Worm (Caenorhabditis elegans): ENCODE data around the gene C44B12.9.

The C44B12.9 gene

DNA sequence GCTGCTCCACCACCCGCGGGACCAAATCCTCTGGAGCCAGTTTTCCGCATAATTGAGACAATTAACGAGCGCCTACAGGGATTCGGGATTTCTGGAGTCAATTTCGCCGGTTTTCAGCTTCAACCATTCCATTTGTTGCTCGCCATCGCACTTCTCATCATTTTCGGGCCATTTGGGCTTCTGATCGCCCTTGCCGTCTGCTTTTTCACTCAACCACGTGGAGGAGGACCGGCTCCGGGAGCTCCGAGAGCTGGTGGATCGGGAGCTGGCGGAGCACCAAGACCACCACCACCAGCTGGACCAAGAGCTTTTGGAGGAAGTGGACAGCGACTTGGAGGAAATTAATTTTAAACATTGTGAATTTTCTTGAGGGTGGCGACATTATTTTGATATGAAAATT lies 8.3 kb downstream of the C44B12.9 start:
- TF ChIP-seq pha-4 (tag; optimal IDR thresholded peaks at IDR 0.05) (no peak), unc-62 (GFP tag; optimal IDR thresholded peaks at IDR 0.05) (no peak), nhr-237 (tag; optimal IDR thresholded peaks at IDR 0.05) (no peak), mab-5 (tag; optimal IDR thresholded peaks at IDR 0.05) (no peak), unc-120 (tag; optimal IDR thresholded peaks at IDR 0.05; ENCODE audit: poor library complexity, severe bottlenecking) (no peak), nhr-76 (tag; optimal IDR thresholded peaks at IDR 0.05) (no peak)

DNA sequence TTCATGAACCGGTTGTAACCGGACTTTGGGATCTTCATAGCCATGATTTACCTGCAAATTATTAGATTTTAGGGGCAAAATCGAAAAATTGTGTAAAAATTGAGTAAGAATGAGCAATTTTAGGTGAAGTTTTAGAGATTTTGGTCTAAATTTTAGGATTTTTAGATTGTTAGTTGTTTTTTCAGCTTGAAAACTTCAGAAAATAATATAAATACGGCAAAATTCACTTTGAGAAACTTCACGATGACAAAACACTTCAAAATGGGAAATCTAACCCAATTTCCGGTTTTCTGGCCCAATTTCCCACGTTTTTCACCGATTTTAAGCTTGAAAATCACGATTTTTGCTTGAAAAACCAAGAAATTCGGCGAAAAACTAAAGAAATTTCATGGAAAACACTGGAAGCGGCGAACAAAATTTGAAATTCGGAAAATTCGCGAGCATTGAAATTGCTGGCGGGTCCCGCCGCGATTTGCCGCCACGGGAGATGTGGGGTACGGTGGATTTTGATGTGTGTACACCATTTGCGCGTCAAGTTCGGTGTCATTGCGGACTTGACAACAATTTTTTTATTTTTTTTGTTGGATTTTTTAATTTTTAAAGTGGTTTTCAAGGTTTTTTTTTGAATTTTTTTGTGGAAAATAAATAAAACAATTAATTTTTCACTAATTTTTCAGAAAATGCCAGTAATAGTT lies 10.4 kb downstream of the C44B12.9 start, which contains the start of the genes cct-8 and Y55F3AR.2:
Gene cct-8 (minus strand): TSS at position 51 of the 695 bp plus-strand sequence.
Gene Y55F3AR.2 (plus strand): TSS at position 672 of the 695 bp plus-strand sequence.
- peak; percentile 10 for TF ChIP-seq tbx-8 (GFP tag; optimal IDR thresholded peaks at IDR 0.05)
- TF ChIP-seq nhr-2 (tag; optimal IDR thresholded peaks at IDR 0.05) = peak; percentile 23
- peak; percentile 100 for TF ChIP-seq lsy-2 (tag; optimal IDR thresholded peaks at IDR 0.05)
- peak; percentile 85 for TF ChIP-seq sptf-1 (tag; optimal IDR thresholded peaks at IDR 0.05)
- TF ChIP-seq sem-2 (GFP tag; optimal IDR thresholded peaks at IDR 0.05) = no peak
- TF ChIP-seq mls-2 (tag; optimal IDR thresholded peaks at IDR 0.05) = peak; percentile 85
- no peak for TF ChIP-seq ceh-83 (GFP tag; optimal IDR thresholded peaks at IDR 0.05)
- TF ChIP-seq bed-3 (GFP tag; optimal IDR thresholded peaks at IDR 0.05) = peak; percentile 12
- TF ChIP-seq M03D4.4 (tag; optimal IDR thresholded peaks at IDR 0.05) = peak; percentile 63
- peak; percentile 63 for TF ChIP-seq hlh-1 (tag; optimal IDR thresholded peaks at IDR 0.05)
- TF ChIP-seq mep-1 (tag; optimal IDR thresholded peaks at IDR 0.05) = peak; percentile 90
- peak; percentile 29 for TF ChIP-seq ham-2 (GFP tag; optimal IDR thresholded peaks at IDR 0.05)
- peak; percentile 21 for TF ChIP-seq unc-120 (tag; optimal IDR thresholded peaks at IDR 0.05; ENCODE audit: poor library complexity, severe bottlenecking)
- TF ChIP-seq pha-4 (tag; optimal IDR thresholded peaks at IDR 0.05) = peak; percentile 93
- TF ChIP-seq ztf-11 (tag; optimal IDR thresholded peaks at IDR 0.05) = peak; percentile 50
- TF ChIP-seq unc-62 (GFP tag; optimal IDR thresholded peaks at IDR 0.05) = peak; percentile 58
- peak; percentile 81 for TF ChIP-seq ces-1 (GFP tag; optimal IDR thresholded peaks at IDR 0.05)
- TF ChIP-seq nhr-237 (tag; optimal IDR thresholded peaks at IDR 0.05) = peak; percentile 91
- peak; percentile 77 for TF ChIP-seq ceh-43 (GFP tag; optimal IDR thresholded peaks at IDR 0.05)
- TF ChIP-seq ceh-39 (tag; optimal IDR thresholded peaks at IDR 0.05) = peak; percentile 66
- TF ChIP-seq lin-13 (tag; optimal IDR thresholded peaks at IDR 0.05) = peak; percentile 90
- peak; percentile 71 for TF ChIP-seq cnd-1 (tag; optimal IDR thresholded peaks at IDR 0.05)
- TF ChIP-seq drap-1 (GFP tag; optimal IDR thresholded peaks at IDR 0.05) = peak; percentile 78
- no peak for TF ChIP-seq snpc-4 (tag; optimal IDR thresholded peaks at IDR 0.05)
- no peak for TF ChIP-seq zip-8 (tag; optimal IDR thresholded peaks at IDR 0.05)
- no peak for TF ChIP-seq mab-5 (tag; optimal IDR thresholded peaks at IDR 0.05)
- no peak for TF ChIP-seq nhr-28 (tag; optimal IDR thresholded peaks at IDR 0.05)

DNA sequence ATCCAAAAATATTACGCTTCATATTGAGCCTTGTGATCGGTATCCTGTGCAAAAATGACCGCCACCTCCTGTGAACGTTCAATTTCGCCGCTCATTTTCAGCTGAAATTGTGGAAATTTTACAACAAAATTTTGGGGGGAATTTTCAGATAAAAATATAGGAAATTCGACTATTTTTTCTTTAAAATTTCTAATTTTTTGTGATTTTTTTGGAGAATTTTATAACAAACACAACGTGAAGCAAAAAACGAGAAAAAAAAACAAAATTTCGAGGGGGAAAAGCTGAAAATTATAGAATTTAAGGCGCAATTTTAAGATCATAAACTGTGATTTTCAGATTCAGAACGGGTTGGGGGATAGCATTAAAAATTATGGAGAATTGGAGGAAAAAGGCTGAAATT lies 17.5 kb downstream of the C44B12.9 start, which contains the start of gene csn-4:
Gene csn-4 (minus strand): TSS at position 101 of the 400 bp plus-strand sequence.
- TF ChIP-seq snpc-4 (tag; optimal IDR thresholded peaks at IDR 0.05) (no peak), lin-32 (GFP tag; optimal IDR thresholded peaks at IDR 0.05) (no peak), lsy-2 (tag; optimal IDR thresholded peaks at IDR 0.05) (no peak), sptf-1 (tag; optimal IDR thresholded peaks at IDR 0.05) (no peak), elt-3 (tag; optimal IDR thresholded peaks at IDR 0.05) (no peak), M03D4.4 (tag; optimal IDR thresholded peaks at IDR 0.05) (no peak), pha-4 (tag; optimal IDR thresholded peaks at IDR 0.05) (no peak), mab-5 (tag; optimal IDR thresholded peaks at IDR 0.05) (no peak), nhr-2 (tag; optimal IDR thresholded peaks at IDR 0.05) (no peak), bed-3 (GFP tag; optimal IDR thresholded peaks at IDR 0.05) (no peak), ham-2 (GFP tag; optimal IDR thresholded peaks at IDR 0.05) (no peak), zip-8 (tag; optimal IDR thresholded peaks at IDR 0.05) (no peak)

DNA sequence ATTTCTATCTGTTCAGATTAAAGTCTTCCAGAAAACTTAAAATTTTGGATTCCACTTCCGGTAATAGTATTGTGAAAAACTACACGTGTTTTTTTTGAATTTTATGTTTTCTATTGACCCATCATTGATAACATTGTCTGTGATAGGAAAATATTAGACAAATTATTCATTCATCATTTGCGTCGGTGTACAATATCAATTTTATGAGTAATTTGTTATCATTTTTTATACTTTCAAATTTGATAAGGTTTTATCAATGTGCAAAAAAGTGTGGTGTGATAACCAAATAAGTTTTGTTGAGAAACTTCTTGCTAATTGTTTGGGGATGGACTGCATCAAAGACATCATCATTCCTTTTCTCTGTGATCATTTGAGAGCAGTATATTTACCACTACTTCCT lies 28.9 kb downstream of the C44B12.9 start:
- TF ChIP-seq ceh-83 (GFP tag; optimal IDR thresholded peaks at IDR 0.05) (no peak), elt-1 (tag; optimal IDR thresholded peaks at IDR 0.05; ENCODE audit: borderline replicate concordance, insufficient read depth) (no peak), unc-120 (tag; optimal IDR thresholded peaks at IDR 0.05; ENCODE audit: poor library complexity, severe bottlenecking) (no peak), unc-39 (tag; optimal IDR thresholded peaks at IDR 0.05) (no peak), nhr-2 (tag; optimal IDR thresholded peaks at IDR 0.05) (no peak), ceh-39 (tag; optimal IDR thresholded peaks at IDR 0.05) (no peak), hlh-1 (tag; optimal IDR thresholded peaks at IDR 0.05) (no peak)
